Fruit fly (Drosophila melanogaster) whole organism, pupa: ENCODE results near the gene Fer2LCH.

Experiments used
- CG10348 ChIP-seq: fragments of 200-800 bp; sonication (Bioruptor generic); IDR thresholded peaks from 2 replicates; pipeline ENCODE4 v1.3.6; 2022; ENCODE audit warnings: missing biosample characterization, missing genetic modification characterization
- CG14655 ChIP-seq: fragments of 200-800 bp; sonication (Bioruptor generic); optimal IDR thresholded peaks from 3 replicates; lab custom pipeline; 2017; ENCODE audit warnings: mild to moderate bottlenecking, missing biosample characterization, missing genetic modification reagents, missing genetic modification characterization
- CG8159 ChIP-seq: fragments of 200-800 bp; sonication (Bioruptor generic); optimal IDR thresholded peaks from 3 replicates; lab custom pipeline; 2018; ENCODE audit warnings: missing biosample characterization, mild to moderate bottlenecking, missing genetic modification characterization, moderate library complexity
- Ets98B ChIP-seq: fragments of 200-800 bp; sonication (Bioruptor generic); IDR thresholded peaks from 2 replicates; pipeline ENCODE4 v1.3.6; 2022; ENCODE audit warnings: missing biosample characterization, missing genetic modification characterization

dm6 chr3R:30406482-30406881 is 18.9 kb downstream of the Fer2LCH start:
- TF ChIP-seq CG10348 (GFP tag; lab: Robert Waterston, UW): no peak
- TF ChIP-seq CG14655 (GFP tag; lab: Kevin White, UChicago): no peak
- TF ChIP-seq CG8159 (tag; lab: Kevin White, UChicago): no peak
- no peak for TF ChIP-seq Ets98B
